Worm (Caenorhabditis elegans): ENCODE measurements around the gene hlh-10.

DNA sequence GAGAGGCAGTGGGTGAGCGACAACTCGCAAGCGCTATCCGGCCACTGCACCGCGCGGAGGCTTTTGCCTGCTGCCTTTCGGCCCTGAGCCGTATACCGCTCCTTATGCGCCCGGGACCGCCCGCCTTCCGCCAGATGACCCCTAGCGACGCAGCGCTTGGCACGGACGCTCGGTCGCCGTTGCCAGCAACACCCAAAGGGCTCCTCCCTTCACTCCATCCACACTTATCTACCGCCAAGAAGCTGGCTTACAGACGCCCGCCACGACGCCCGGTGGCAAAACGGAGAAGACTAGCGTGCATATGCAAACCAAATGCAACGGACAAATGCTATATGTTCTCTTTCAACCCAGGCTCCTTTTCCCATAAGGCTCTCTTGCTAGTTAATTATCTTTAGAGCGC is 11.3 kb upstream of the hlh-10 start:
- TF ChIP-seq ceh-82 (tag; optimal IDR thresholded peaks at IDR 0.05), result no peak
- TF ChIP-seq snpc-4 (tag; optimal IDR thresholded peaks at IDR 0.05), result no peak
- no peak for TF ChIP-seq R02D3.7 (tag; optimal IDR thresholded peaks at IDR 0.05)
- no peak for TF ChIP-seq nhr-237 (tag; optimal IDR thresholded peaks at IDR 0.05)
- TF ChIP-seq ama-1 (optimal IDR thresholded peaks at IDR 0.05), result no peak

Data from whole organism, L2 larva.